Worm (Caenorhabditis elegans) whole organism, midembryonic: Measurements from ENCODE around the gene spp-19.

ENCODE experiments used
- T22C8.4 ChIP-seq: fragments of 200-800 bp; sonication (Bioruptor generic); IDR thresholded peaks from 2 replicates; pipeline ENCODE4 v1.3.6; 2022; ENCODE audit warnings: missing genetic modification characterization, missing compliant biosample characterization
- flt-1 ChIP-seq: fragments of 200-800 bp; sonication (Bioruptor generic); IDR thresholded peaks from 2 replicates; pipeline ENCODE4 v1.3.6; 2022; ENCODE audit warnings: missing genetic modification characterization, missing compliant biosample characterization
- klf-2 ChIP-seq: fragments of 200-800 bp; sonication (Bioruptor generic); conservative IDR thresholded peaks from 2 replicates; pipeline ENCODE4 v1.3.6; 2022; ENCODE audit warnings: missing genetic modification reagents, missing genetic modification characterization, missing compliant biosample characterization
- med-1 ChIP-seq: sonication (generic microtip); optimal IDR thresholded peaks from 2 replicates; lab custom pipeline; 2017; ENCODE audit warnings: missing genetic modification characterization, mild to moderate bottlenecking, missing compliant biosample characterization, antibody characterized with exemption, missing genetic modification reagents; ENCODE audit not compliant: insufficient read depth
- ref-1 ChIP-seq: fragments of 200-800 bp; sonication (Bioruptor generic); conservative IDR thresholded peaks from 2 replicates; pipeline ENCODE4 v1.3.6; 2022; ENCODE audit warnings: missing genetic modification reagents, missing genetic modification characterization, missing compliant biosample characterization
- tab-1 ChIP-seq: fragments of 200-800 bp; sonication (Bioruptor generic); IDR thresholded peaks from 2 replicates; pipeline ENCODE4 v1.3.6; 2022; ENCODE audit warnings: missing genetic modification characterization, missing compliant biosample characterization
- ztf-23 ChIP-seq: fragments of 200-800 bp; sonication (Bioruptor generic); IDR thresholded peaks from 2 replicates; pipeline ENCODE4 v1.3.6; 2022; ENCODE audit warnings: missing genetic modification reagents, missing genetic modification characterization, missing compliant biosample characterization
- ztf-29 ChIP-seq: fragments of 200-800 bp; sonication (Bioruptor generic); IDR thresholded peaks from 2 replicates; pipeline ENCODE4 v1.3.6; 2022; ENCODE audit warnings: missing genetic modification reagents, missing genetic modification characterization, missing compliant biosample characterization

DNA sequence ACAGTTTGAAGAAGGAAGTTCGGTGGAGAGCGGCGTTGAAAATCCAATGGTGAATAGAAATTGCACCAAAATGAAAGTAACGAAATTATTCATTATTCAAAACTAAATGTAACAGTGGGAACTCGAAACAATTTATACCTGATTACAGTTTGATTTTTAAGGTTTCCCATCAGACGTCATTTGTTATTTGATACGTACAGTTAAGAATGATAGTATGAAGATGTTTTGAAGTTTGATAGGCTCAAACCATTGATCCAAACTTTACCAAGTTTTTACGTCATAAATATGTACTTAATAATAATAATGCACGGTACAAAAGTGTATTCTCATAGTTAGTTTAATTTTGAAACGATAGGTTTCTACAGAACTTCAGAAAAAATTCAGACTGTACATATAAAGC lies 3.4 kb downstream of the spp-19 start, which contains the start of gene spp-20:
- TF ChIP-seq flt-1 (no peak), med-1 (GFP tag; lab: Kevin White, UChicago) (no peak), ztf-23 (no peak), T22C8.4 (GFP tag; lab: Robert Waterston, UW) (no peak), klf-2 (no peak), ref-1 (GFP tag; lab: Robert Waterston, UW) (no peak), tab-1 (GFP tag; lab: Robert Waterston, UW) (no peak), ztf-29 (no peak)
